Fruit fly (Drosophila melanogaster): ENCODE results near the gene uif.

dm6 chr2L:7056189-7056926, 46.2 kb upstream of the uif start, which contains the start of gene Mnn1:
- TF ChIP-seq insv (optimal IDR thresholded peaks at IDR 0.05) (no peak), Sin3A (optimal IDR thresholded peaks at IDR 0.05) (no peak), ttk (optimal IDR thresholded peaks at IDR 0.05) (no peak), psq (optimal IDR thresholded peaks at IDR 0.05) (no peak), h (optimal IDR thresholded peaks at IDR 0.05) (no peak), Myc (optimal IDR thresholded peaks at IDR 0.05) (no peak)
